Worm (Caenorhabditis elegans) whole organism, young adult: ENCODE data around the gene col-97.

ENCODE experiments used
- B0336.3 ChIP-seq: fragments of 200-800 bp; sonication (Bioruptor generic); IDR thresholded peaks from 2 replicates; pipeline ENCODE4 v1.3.6; 2022; ENCODE audit warnings: missing genetic modification characterization, missing compliant biosample characterization
- D2030.7 ChIP-seq: fragments of 200-800 bp; sonication (Bioruptor generic); IDR thresholded peaks from 2 replicates; pipeline ENCODE4 v1.3.6; 2022; ENCODE audit warnings: missing genetic modification reagents, missing genetic modification characterization, missing compliant biosample characterization
- F49E8.2 ChIP-seq: sonication (generic microtip); optimal IDR thresholded peaks from 3 replicates; lab custom pipeline; 2017; ENCODE audit warnings: missing genetic modification characterization, mild to moderate bottlenecking, missing compliant biosample characterization, antibody characterized with exemption, moderate library complexity; ENCODE audit not compliant: insufficient read depth
- T07F8.4 ChIP-seq: sonication (generic microtip); optimal IDR thresholded peaks from 2 replicates; lab custom pipeline; 2016; ENCODE audit warnings: mild to moderate bottlenecking, missing genetic modification characterization, moderate library complexity, missing compliant biosample characterization
- T26A5.8 ChIP-seq: sonication (generic microtip); optimal IDR thresholded peaks from 2 replicates; lab custom pipeline; 2016; ENCODE audit warnings: missing genetic modification characterization, missing compliant biosample characterization
- Y53G8AR.9 ChIP-seq: fragments of 200-800 bp; sonication (Bioruptor generic); conservative IDR thresholded peaks from 2 replicates; pipeline ENCODE4 v1.3.6; 2022; ENCODE audit warnings: missing genetic modification reagents, missing genetic modification characterization, missing compliant biosample characterization
- Y67H2A.10 ChIP-seq: fragments of 200-800 bp; sonication (Bioruptor generic); conservative IDR thresholded peaks from 2 replicates; pipeline ENCODE4 v1.3.6; 2022; ENCODE audit warnings: missing genetic modification reagents, missing genetic modification characterization, missing compliant biosample characterization
- Y79H2A.3 ChIP-seq: fragments of 200-800 bp; sonication (Bioruptor generic); conservative IDR thresholded peaks from 2 replicates; pipeline ENCODE4 v1.3.6; 2022; ENCODE audit warnings: missing genetic modification reagents, missing genetic modification characterization, missing compliant biosample characterization
- aptf-2 ChIP-seq: fragments of 200-800 bp; sonication (Bioruptor generic); conservative IDR thresholded peaks from 2 replicates; pipeline ENCODE4 v1.3.6; 2022; ENCODE audit warnings: missing genetic modification reagents, missing genetic modification characterization, missing compliant biosample characterization
- aptf-3 ChIP-seq: fragments of 200-800 bp; sonication (Bioruptor generic); IDR thresholded peaks from 2 replicates; pipeline ENCODE4 v1.3.6; 2022; ENCODE audit warnings: missing genetic modification characterization, missing compliant biosample characterization
- attf-3 ChIP-seq: fragments of 200-800 bp; sonication (Bioruptor generic); conservative IDR thresholded peaks from 2 replicates; pipeline ENCODE4 v1.3.6; 2022; ENCODE audit warnings: missing genetic modification reagents, missing genetic modification characterization, missing compliant biosample characterization
- attf-5 ChIP-seq: fragments of 200-800 bp; sonication (Bioruptor generic); optimal IDR thresholded peaks from 2 replicates; lab custom pipeline; 2018; ENCODE audit warnings: mild to moderate bottlenecking, missing genetic modification characterization, missing compliant biosample characterization
- bed-2 ChIP-seq: fragments of 200-800 bp; sonication (Bioruptor generic); IDR thresholded peaks from 2 replicates; pipeline ENCODE4 v1.3.6; 2022; ENCODE audit warnings: missing genetic modification reagents, missing genetic modification characterization, missing compliant biosample characterization
- cebp-2 ChIP-seq: fragments of 200-800 bp; sonication (Bioruptor generic); IDR thresholded peaks from 2 replicates; pipeline ENCODE4 v1.3.6; 2022; ENCODE audit warnings: missing genetic modification characterization, missing compliant biosample characterization
- ceh-58 ChIP-seq: fragments of 200-800 bp; sonication (Bioruptor generic); IDR thresholded peaks from 2 replicates; pipeline ENCODE4 v1.3.6; 2022; ENCODE audit warnings: missing genetic modification characterization, missing compliant biosample characterization
- ceh-91 ChIP-seq: fragments of 200-800 bp; sonication (Bioruptor generic); IDR thresholded peaks from 2 replicates; pipeline ENCODE4 v1.3.6; 2022; ENCODE audit warnings: missing genetic modification reagents, missing genetic modification characterization, missing compliant biosample characterization
- chd-7 ChIP-seq: sonication (generic microtip); optimal IDR thresholded peaks from 2 replicates; lab custom pipeline; 2016; ENCODE audit warnings: mild to moderate bottlenecking, missing genetic modification characterization, moderate library complexity, missing compliant biosample characterization
- dpff-1 ChIP-seq: sonication (generic microtip); optimal IDR thresholded peaks from 2 replicates; lab custom pipeline; 2017; ENCODE audit warnings: mild to moderate bottlenecking, missing genetic modification characterization, missing compliant biosample characterization
- efl-1 ChIP-seq: fragments of 150-350 bp; optimal IDR thresholded peaks from 2 replicates; lab custom pipeline; 2014; ENCODE audit warnings: missing biosample characterization, missing genetic modification reagents, missing genetic modification characterization
- ekl-4 ChIP-seq: fragments of 200-800 bp; sonication (Bioruptor generic); IDR thresholded peaks from 2 replicates; pipeline ENCODE4 v1.3.6; 2022; ENCODE audit warnings: missing genetic modification reagents, missing genetic modification characterization, missing compliant biosample characterization
- fkh-3 ChIP-seq: sonication (generic microtip); optimal IDR thresholded peaks from 2 replicates; lab custom pipeline; 2016; ENCODE audit warnings: mild to moderate bottlenecking, missing genetic modification characterization, missing compliant biosample characterization
- hmg-20 ChIP-seq: fragments of 200-800 bp; sonication (Bioruptor generic); IDR thresholded peaks from 2 replicates; pipeline ENCODE4 v1.3.6; 2022; ENCODE audit warnings: missing genetic modification reagents, missing genetic modification characterization, missing compliant biosample characterization
- hsf-1 ChIP-seq: fragments of 200-800 bp; sonication (Bioruptor generic); IDR thresholded peaks from 2 replicates; pipeline ENCODE4 v1.3.6; 2022; ENCODE audit warnings: missing genetic modification reagents, missing genetic modification characterization, missing compliant biosample characterization
- lin-26 ChIP-seq: fragments of 200-800 bp; sonication (Bioruptor generic); IDR thresholded peaks from 2 replicates; pipeline ENCODE4 v1.3.6; 2022; ENCODE audit warnings: missing genetic modification reagents, missing genetic modification characterization, missing compliant biosample characterization
- lin-35 ChIP-seq, 3 experiments: fragments of 150-350 bp in 2 of 3; sonication (generic microtip) in 1 of 3; optimal IDR thresholded peaks; 2 replicates each; lab custom pipeline; 2014 to 2018; ENCODE audit warnings: missing biosample characterization in 3 of 3, missing genetic modification characterization in 3 of 3, missing genetic modification reagents in 3 of 3
- lin-40 ChIP-seq: sonication (generic microtip); optimal IDR thresholded peaks from 2 replicates; lab custom pipeline; 2016; ENCODE audit warnings: missing genetic modification characterization, mild to moderate bottlenecking, missing compliant biosample characterization, missing genotype, missing genetic modification reagents
- lin-54 ChIP-seq: fragments of 200-800 bp; sonication (Bioruptor generic); optimal IDR thresholded peaks from 2 replicates; lab custom pipeline; 2018; ENCODE audit warnings: mild to moderate bottlenecking, missing genetic modification characterization, missing compliant biosample characterization
- mel-28 ChIP-seq: sonication (generic microtip); optimal IDR thresholded peaks from 2 replicates; lab custom pipeline; 2016; ENCODE audit warnings: borderline replicate concordance, mild to moderate bottlenecking, missing genetic modification characterization, missing compliant biosample characterization
- mes-4 ChIP-seq: sonication (generic microtip); optimal IDR thresholded peaks from 2 replicates; lab custom pipeline; 2016; ENCODE audit warnings: missing genotype, missing genetic modification characterization, missing compliant biosample characterization
- nfyb-1 ChIP-seq: fragments of 200-800 bp; sonication (Bioruptor generic); IDR thresholded peaks from 2 replicates; pipeline ENCODE4 v1.3.6; 2022; ENCODE audit warnings: missing genetic modification reagents, missing genetic modification characterization, missing compliant biosample characterization
- nhr-179 ChIP-seq: sonication (generic microtip); optimal IDR thresholded peaks from 2 replicates; lab custom pipeline; 2016; ENCODE audit warnings: mild to moderate bottlenecking, missing genetic modification characterization, missing compliant biosample characterization
- nhr-27 ChIP-seq: fragments of 200-800 bp; sonication (Bioruptor generic); optimal IDR thresholded peaks from 2 replicates; lab custom pipeline; 2018; ENCODE audit warnings: mild to moderate bottlenecking, missing genetic modification characterization, moderate library complexity, missing compliant biosample characterization
- nhr-90 ChIP-seq: sonication (generic microtip); optimal IDR thresholded peaks from 2 replicates; lab custom pipeline; 2016; ENCODE audit warnings: missing genotype, mild to moderate bottlenecking, missing genetic modification characterization, missing compliant biosample characterization
- pha-4 ChIP-seq: fragments of 150-350 bp; sonication (generic microtip); optimal IDR thresholded peaks from 2 replicates; lab custom pipeline; 2014; ENCODE audit warnings: missing biosample characterization, missing genetic modification reagents, missing genetic modification characterization
- rcor-1 ChIP-seq: fragments of 200-800 bp; sonication (Bioruptor generic); IDR thresholded peaks from 2 replicates; pipeline ENCODE4 v1.3.6; 2022; ENCODE audit warnings: missing genetic modification reagents, missing genetic modification characterization, missing compliant biosample characterization
- rec-8 ChIP-seq, 2 experiments: sonication (generic microtip); optimal IDR thresholded peaks; 2 replicates each; lab custom pipeline; 2016; ENCODE audit warnings: mild to moderate bottlenecking in 2 of 2, missing genetic modification characterization in 2 of 2, missing genetic modification reagents in 2 of 2, missing genotype in 2 of 2, missing biosample characterization in 1 of 2, missing compliant biosample characterization in 1 of 2, moderate library complexity in 1 of 2
- repo-1 ChIP-seq: sonication (generic microtip); optimal IDR thresholded peaks from 2 replicates; lab custom pipeline; 2017; ENCODE audit warnings: mild to moderate bottlenecking, missing genetic modification characterization, missing compliant biosample characterization
- rpc-1 ChIP-seq, 2 experiments: fragments of 150-350 bp in 1 of 2; sonication (generic microtip) in 1 of 2; optimal IDR thresholded peaks; 2 replicates each; lab custom pipeline; 2014 to 2018; ENCODE audit warnings: missing biosample characterization in 1 of 2, missing genetic modification characterization in 1 of 2, missing genetic modification reagents in 1 of 2, missing genotype in 1 of 2
- sea-2 ChIP-seq: fragments of 200-800 bp; sonication (Bioruptor generic); IDR thresholded peaks from 2 replicates; pipeline ENCODE4 v1.3.6; 2022; ENCODE audit warnings: missing genetic modification characterization, missing compliant biosample characterization
- somi-1 ChIP-seq: fragments of 200-800 bp; sonication (Bioruptor generic); optimal IDR thresholded peaks from 2 replicates; lab custom pipeline; 2018; ENCODE audit warnings: mild to moderate bottlenecking, missing genetic modification characterization, missing compliant biosample characterization
- sptf-2 ChIP-seq: fragments of 200-800 bp; sonication (Bioruptor generic); optimal IDR thresholded peaks from 2 replicates; lab custom pipeline; 2018; ENCODE audit warnings: mild to moderate bottlenecking, missing genetic modification characterization, missing compliant biosample characterization
- tlf-1 ChIP-seq: fragments of 200-800 bp; sonication (Bioruptor generic); optimal IDR thresholded peaks from 2 replicates; lab custom pipeline; 2018; ENCODE audit warnings: mild to moderate bottlenecking, missing genetic modification characterization, missing compliant biosample characterization
- zfh-2 ChIP-seq: fragments of 200-800 bp; sonication (Bioruptor generic); conservative IDR thresholded peaks from 2 replicates; pipeline ENCODE4 v1.3.6; 2022; ENCODE audit warnings: missing genetic modification reagents, missing genetic modification characterization, missing compliant biosample characterization
- zim-3 ChIP-seq: sonication (generic microtip); optimal IDR thresholded peaks from 2 replicates; lab custom pipeline; 2017; ENCODE audit warnings: mild to moderate bottlenecking, missing genetic modification characterization, moderate library complexity, missing compliant biosample characterization
- ztf-25 ChIP-seq: fragments of 200-800 bp; sonication (Bioruptor generic); IDR thresholded peaks from 2 replicates; pipeline ENCODE4 v1.3.6; 2022; ENCODE audit warnings: missing genetic modification reagents, missing genetic modification characterization, missing compliant biosample characterization
- ztf-26 ChIP-seq: sonication (generic microtip); optimal IDR thresholded peaks from 2 replicates; lab custom pipeline; 2017; ENCODE audit warnings: missing genetic modification characterization, missing compliant biosample characterization
- ztf-3 ChIP-seq: fragments of 200-800 bp; sonication (Bioruptor generic); optimal IDR thresholded peaks from 2 replicates; lab custom pipeline; 2018; ENCODE audit warnings: mild to moderate bottlenecking, missing genetic modification characterization, missing compliant biosample characterization
- ztf-6 ChIP-seq: fragments of 200-800 bp; sonication (Bioruptor generic); IDR thresholded peaks from 2 replicates; pipeline ENCODE4 v1.3.6; 2022; ENCODE audit warnings: missing genetic modification reagents, missing genetic modification characterization, missing compliant biosample characterization

col-97 gene

DNA sequence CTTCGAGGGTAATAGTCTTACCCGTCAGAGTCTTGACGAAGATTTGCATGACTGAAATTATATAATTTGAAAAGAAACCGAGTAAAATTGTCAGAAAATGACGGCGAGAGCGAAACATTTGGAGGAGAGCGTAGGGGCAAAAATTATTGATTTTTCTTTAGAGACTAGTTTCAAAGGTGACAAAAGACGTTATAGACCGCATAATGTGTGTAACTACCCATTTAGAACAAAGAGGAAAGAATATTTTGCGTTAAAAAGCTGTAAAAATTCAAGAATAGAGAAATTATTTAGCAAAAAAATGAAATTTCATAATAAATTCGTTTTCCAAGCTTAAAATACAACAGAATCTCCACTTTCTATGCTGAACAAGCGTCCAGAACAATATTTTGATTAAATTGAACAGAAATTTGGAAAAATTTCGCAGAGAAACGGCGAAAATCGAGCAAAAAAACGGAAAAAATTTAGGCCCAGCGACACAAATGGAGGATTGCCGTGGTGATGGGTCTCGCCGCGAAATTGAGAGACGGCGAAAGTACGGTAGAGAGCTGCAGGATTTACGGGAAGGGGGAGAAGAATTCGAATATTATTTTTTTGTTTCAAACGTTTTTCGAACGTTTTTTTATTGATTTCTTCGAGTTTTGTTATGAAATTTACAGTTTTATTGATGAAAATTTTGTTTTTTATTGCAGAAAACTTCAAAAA, 14.9 kb downstream of the col-97 start, which contains the start of the genes ubq-2 and frg-1 (continued):
- TF ChIP-seq nhr-179 (tag; lab: Kevin White, UChicago) (no peak), mes-4 (tag; lab: Kevin White, UChicago) (no peak), Y79H2A.3 (GFP tag; lab: Robert Waterston, UW) (no peak), hsf-1 (GFP tag; lab: Robert Waterston, UW) (no peak), ceh-58 (GFP tag; lab: Robert Waterston, UW) (no peak), ztf-25 (GFP tag; lab: Robert Waterston, UW) (no peak), T07F8.4 (no peak), aptf-3 (GFP tag; lab: Robert Waterston, UW) (no peak), repo-1 (tag; lab: Kevin White, UChicago) (no peak), bed-2 (GFP tag; lab: Robert Waterston, UW) (no peak), aptf-2 (GFP tag; lab: Robert Waterston, UW) (no peak), efl-1 (GFP tag; lab: Kevin White, UChicago) (peak; percentile 56), zfh-2 (no peak), ekl-4 (GFP tag; lab: Robert Waterston, UW) (peak; percentile 67), rec-8 (tag; optimal IDR thresholded peaks at IDR 0.05; lab: Kevin White, UChicago) (peak in 1 of 2 experiments; percentile 15), ztf-26 (tag; lab: Kevin White, UChicago) (no peak), chd-7 (peak; percentile 4), T26A5.8 (tag; lab: Kevin White, UChicago) (no peak), ceh-91 (peak; percentile 60), fkh-3 (no peak), pha-4 (tag; lab: Kevin White, UChicago) (peak; percentile 60), ztf-6 (GFP tag; lab: Robert Waterston, UW) (no peak), F49E8.2 (tag; lab: Kevin White, UChicago) (peak; percentile 72), attf-3 (GFP tag; lab: Robert Waterston, UW) (no peak), sea-2 (GFP tag; lab: Robert Waterston, UW) (no peak), cebp-2 (GFP tag; lab: Robert Waterston, UW) (no peak), lin-40 (peak; percentile 84), nfyb-1 (GFP tag; lab: Robert Waterston, UW) (peak; percentile 86), B0336.3 (GFP tag; lab: Robert Waterston, UW) (peak; percentile 55; the same call in 1 of the 2 replicates), lin-54 (peak; percentile 89), D2030.7 (GFP tag; lab: Robert Waterston, UW) (peak; percentile 79), sptf-2 (GFP tag; lab: Kevin White, UChicago) (no peak), Y53G8AR.9 (GFP tag; lab: Robert Waterston, UW) (peak; percentile 77), tlf-1 (GFP tag; lab: Kevin White, UChicago) (peak; percentile 73), Y67H2A.10 (no peak), lin-35 (GFP tag; optimal IDR thresholded peaks at IDR 0.05; lab: Kevin White, UChicago) (peak in 2 of 3 experiments; percentile 22 to 70), nhr-90 (tag; lab: Kevin White, UChicago) (no peak), somi-1 (no peak), rcor-1 (GFP tag; lab: Robert Waterston, UW) (peak; percentile 80), nhr-27 (no peak), ztf-3 (GFP tag; lab: Kevin White, UChicago) (no peak), zim-3 (tag; lab: Kevin White, UChicago) (no peak), mel-28 (tag; lab: Kevin White, UChicago) (no peak), lin-26 (no peak), rpc-1 (optimal IDR thresholded peaks at IDR 0.05; lab: Kevin White, UChicago) (peak; percentile 10), rpc-1 (tag; optimal IDR thresholded peaks at IDR 0.05; lab: Kevin White, UChicago) (no peak), attf-5 (peak; percentile 89), dpff-1 (tag; lab: Kevin White, UChicago) (no peak), hmg-20 (GFP tag; lab: Robert Waterston, UW) (peak; percentile 46; the same call in 1 of the 2 replicates)
